Worm (Caenorhabditis elegans): ENCODE results near the gene nhr-197.

nhr-197 gene

ce11 chrV:15718562-15718961, 30.8 kb downstream of the nhr-197 start, which contains the start of gene Y6E2A.5:
Gene Y6E2A.5 (minus strand): TSS chrV:15718662.
- TF ChIP-seq unc-62 (GFP tag; optimal IDR thresholded peaks at IDR 0.05 in 1 of 2) (peak in 1 of 2 experiments; percentile 18), unc-62 (tag; optimal IDR thresholded peaks at IDR 0.05) (no peak), ces-1 (GFP tag; optimal IDR thresholded peaks at IDR 0.05) (no peak)

- TF ChIP-seq hlh-11 (tag; optimal IDR thresholded peaks at IDR 0.05) (no peak), lin-38 (GFP tag; IDR thresholded peaks at IDR 0.05) (no peak), unc-130 (GFP tag; optimal IDR thresholded peaks at IDR 0.05) (no peak), dmd-8 (GFP tag; IDR thresholded peaks at IDR 0.05) (no peak), spr-3 (GFP tag; optimal IDR thresholded peaks at IDR 0.05) (no peak), nhr-48 (tag; optimal IDR thresholded peaks at IDR 0.05) (no peak), cey-2 (tag; optimal IDR thresholded peaks at IDR 0.05; ENCODE audit: borderline replicate concordance, insufficient read depth) (no peak), nhr-237 (tag; optimal IDR thresholded peaks at IDR 0.05) (no peak), mdt-29 (GFP tag; IDR thresholded peaks at IDR 0.05) (no peak), zip-2 (tag; optimal IDR thresholded peaks at IDR 0.05) (no peak), pha-4 (GFP tag; IDR thresholded peaks at IDR 0.05) (no peak), pha-4 (tag; optimal IDR thresholded peaks at IDR 0.05) (no peak), nhr-25 (tag; optimal IDR thresholded peaks at IDR 0.05; ENCODE audit: borderline replicate concordance, insufficient read depth) (no peak), T20F7.1 (GFP tag; optimal IDR thresholded peaks at IDR 0.05) (no peak), nhr-76 (tag; optimal IDR thresholded peaks at IDR 0.05) (no peak), pqm-1 (tag; optimal IDR thresholded peaks at IDR 0.05) (no peak), arid-1 (GFP tag; conservative IDR thresholded peaks at IDR 0.05) (no peak)
Measured at ce11 chrV:15719570-15719969, 31.8 kb downstream of the nhr-197 start, which contains the start of gene Y6E2A.7. Gene Y6E2A.7 (plus strand): TSS chrV:15719870.

ce11 chrV:15721431-15721830, 33.7 kb downstream of the nhr-197 start:
- no peak for TF ChIP-seq nhr-102 (tag; optimal IDR thresholded peaks at IDR 0.05)
- TF ChIP-seq ceh-82 (tag; optimal IDR thresholded peaks at IDR 0.05) = no peak
- TF ChIP-seq php-3 (GFP tag; IDR thresholded peaks at IDR 0.05) = no peak
- TF ChIP-seq aha-1 (tag) = peak; percentile 24
- no peak for TF ChIP-seq zip-2 (tag; optimal IDR thresholded peaks at IDR 0.05)

ce11 chrV:15721888-15722287, 34.1 kb downstream of the nhr-197 start, which contains the start of gene srh-140:
Gene srh-140 (plus strand): TSS chrV:15722188.
- TF ChIP-seq Y48G9A.11 (GFP tag; IDR thresholded peaks at IDR 0.05) (no peak), pqm-1 (tag; optimal IDR thresholded peaks at IDR 0.05) (no peak), lin-29 (GFP tag; IDR thresholded peaks at IDR 0.05) (no peak), hmg-1.1 (GFP tag; IDR thresholded peaks at IDR 0.05) (no peak), madf-5 (GFP tag; IDR thresholded peaks at IDR 0.05) (no peak), snpc-1.2 (GFP tag; IDR thresholded peaks at IDR 0.05) (no peak), nhr-25 (tag; optimal IDR thresholded peaks at IDR 0.05; ENCODE audit: borderline replicate concordance, insufficient read depth) (no peak), nhr-41 (GFP tag; IDR thresholded peaks at IDR 0.05) (no peak), aha-1 (tag) (no peak), mxl-3 (GFP tag; optimal IDR thresholded peaks at IDR 0.05) (no peak), zip-11 (GFP tag; IDR thresholded peaks at IDR 0.05) (no peak), lim-7 (GFP tag; IDR thresholded peaks at IDR 0.05) (no peak), mdt-29 (GFP tag; IDR thresholded peaks at IDR 0.05) (no peak), arid-1 (GFP tag; conservative IDR thresholded peaks at IDR 0.05) (no peak), zfp-2 (tag; optimal IDR thresholded peaks at IDR 0.05) (no peak), hif-1 (tag; optimal IDR thresholded peaks at IDR 0.05) (no peak), egl-27 (tag; optimal IDR thresholded peaks at IDR 0.05) (no peak), ceh-82 (tag; optimal IDR thresholded peaks at IDR 0.05) (no peak)
